Fruit fly (Drosophila melanogaster): ENCODE results near the gene CG6761.
A peak's percentile ranks its signal among the peaks of the same experiment; 100 is the strongest.

CG6761 gene

dm6 chr3L:9693552-9694133 is 9.8 kb downstream of the CG6761 start (continued):
- 0 out of 3 replicates have a peak, but pooled peaks have one; percentile 12 for TF ChIP-seq mld (GFP tag; IDR thresholded peaks at IDR 0.05; ENCODE audit: partially characterized antibody)
- TF ChIP-seq CG6689 (GFP tag; IDR thresholded peaks at IDR 0.05) = peak; percentile 39; the same call in 1 of the 2 replicates
- peak; percentile 33; the same call in 1 of the 3 replicates for TF ChIP-seq otp (GFP tag; IDR thresholded peaks at IDR 0.05)
- TF ChIP-seq ap (GFP tag; IDR thresholded peaks at IDR 0.05) = 0 out of 2 replicates have a peak, but pooled peaks have one; percentile 26
- peak; percentile 9 for TF ChIP-seq ATbp (GFP tag; optimal IDR thresholded peaks at IDR 0.05)
- TF ChIP-seq zfh1 (GFP tag; IDR thresholded peaks at IDR 0.05) = 0 out of 3 replicates have a peak, but pooled peaks have one; percentile 50
- TF ChIP-seq hkb (optimal IDR thresholded peaks at IDR 0.05) = no peak
- TF ChIP-seq hkb (GFP tag; IDR thresholded peaks at IDR 0.05) = peak; percentile 58
- TF ChIP-seq CG11695 (GFP tag; IDR thresholded peaks at IDR 0.05) = peak; percentile 63; the same call in 2 of the 3 replicates
- TF ChIP-seq sim (GFP tag; IDR thresholded peaks at IDR 0.05) = 0 out of 2 replicates have a peak, but pooled peaks have one; percentile 41
- TF ChIP-seq jing (GFP tag; optimal IDR thresholded peaks at IDR 0.05) = no peak
- peak; percentile 6; the same call in 1 of the 2 replicates for TF ChIP-seq Adf1 (GFP tag; IDR thresholded peaks at IDR 0.05)
- peak; percentile 22; the same call in 2 of the 3 replicates for TF ChIP-seq Aef1 (GFP tag; IDR thresholded peaks at IDR 0.05)
- no peak for TF ChIP-seq CG15696 (tag; optimal IDR thresholded peaks at IDR 0.05)
- peak; percentile 27; the same call in 1 of the 2 replicates for TF ChIP-seq E2f1 (GFP tag; IDR thresholded peaks at IDR 0.05)
- no peak for TF ChIP-seq Optix (GFP tag; IDR thresholded peaks at IDR 0.05)
- TF ChIP-seq pan (optimal IDR thresholded peaks at IDR 0.05) = no peak
- TF ChIP-seq pan (GFP tag; optimal IDR thresholded peaks at IDR 0.05 in 1 of 2, IDR thresholded peaks at IDR 0.05 in 1 of 2) = peak in 1 of 2 experiments; percentile 51
- TF ChIP-seq CG18599 (GFP tag; optimal IDR thresholded peaks at IDR 0.05) = peak; percentile 28
- no peak for TF ChIP-seq ab (GFP tag; optimal IDR thresholded peaks at IDR 0.05)
- 0 out of 2 replicates have a peak, but pooled peaks have one; percentile 19 for TF ChIP-seq CG14441 (GFP tag; IDR thresholded peaks at IDR 0.05)
- peak; percentile 70 for TF ChIP-seq cwo (GFP tag; optimal IDR thresholded peaks at IDR 0.05)
- peak in 1 of 2 experiments; percentile 30 for TF ChIP-seq eve (GFP tag; optimal IDR thresholded peaks at IDR 0.05)
- no peak for TF ChIP-seq toy (GFP tag; IDR thresholded peaks at IDR 0.05)
- TF ChIP-seq CG8478 (optimal IDR thresholded peaks at IDR 0.05) = peak; percentile 76
- TF ChIP-seq hbn (GFP tag; IDR thresholded peaks at IDR 0.05; ENCODE audit: partially characterized antibody) = no peak
- TF ChIP-seq PHDP (tag; optimal IDR thresholded peaks at IDR 0.05) = peak; percentile 4
- TF ChIP-seq Med (GFP tag) = peak; percentile 60
- peak; percentile 48 for TF ChIP-seq Sox102F (GFP tag; optimal IDR thresholded peaks at IDR 0.05)
- TF ChIP-seq Vsx1 (GFP tag; optimal IDR thresholded peaks at IDR 0.05) = peak; percentile 53
- TF ChIP-seq rib (GFP tag; IDR thresholded peaks at IDR 0.05) = peak; percentile 12; the same call in 1 of the 2 replicates
- TF ChIP-seq CG6254 (GFP tag; optimal IDR thresholded peaks at IDR 0.05) = peak; percentile 31
- 0 out of 2 replicates have a peak, but pooled peaks have one; percentile 35 for TF ChIP-seq Taf1 (GFP tag; IDR thresholded peaks at IDR 0.05)
- TF ChIP-seq Sox100B (GFP tag; optimal IDR thresholded peaks at IDR 0.05) = peak; percentile 6
- TF ChIP-seq CG11696 (GFP tag; IDR thresholded peaks at IDR 0.05) = 0 out of 2 replicates have a peak, but pooled peaks have one; percentile 26
- no peak for TF ChIP-seq Dad (GFP tag; optimal IDR thresholded peaks at IDR 0.05)
- no peak for TF ChIP-seq Ets97D (GFP tag; optimal IDR thresholded peaks at IDR 0.05)
- peak; percentile 10 for TF ChIP-seq CG17568 (GFP tag; optimal IDR thresholded peaks at IDR 0.05)
- peak; percentile 63; the same call in 1 of the 3 replicates for TF ChIP-seq ci (GFP tag; IDR thresholded peaks at IDR 0.05)
- TF ChIP-seq lmd (GFP tag; IDR thresholded peaks at IDR 0.05) = 0 out of 2 replicates have a peak, but pooled peaks have one; percentile 25
- peak; percentile 31 for TF ChIP-seq CG12391 (tag; optimal IDR thresholded peaks at IDR 0.05)
- peak; percentile 44 for TF ChIP-seq Ptx1 (GFP tag; IDR thresholded peaks at IDR 0.05)
- TF ChIP-seq Gug (GFP tag; IDR thresholded peaks at IDR 0.05) = 0 out of 4 replicates have a peak, but pooled peaks have one; percentile 19
